Worm (Caenorhabditis elegans) whole organism, young adult: ENCODE data around the gene abu-13.

Experiments
- F52B5.7 ChIP-seq: sonication (generic microtip); optimal IDR thresholded peaks from 2 replicates; lab custom pipeline; 2016; ENCODE audit warnings: mild to moderate bottlenecking, missing genetic modification characterization, missing compliant biosample characterization
- athp-1 ChIP-seq: sonication (generic microtip); optimal IDR thresholded peaks from 2 replicates; lab custom pipeline; 2017; ENCODE audit warnings: mild to moderate bottlenecking, missing genetic modification characterization, missing compliant biosample characterization
- pha-4 ChIP-seq: fragments of 150-350 bp; sonication (generic microtip); optimal IDR thresholded peaks from 2 replicates; lab custom pipeline; 2014; ENCODE audit warnings: missing biosample characterization, missing genetic modification reagents, missing genetic modification characterization
- snpc-1.3 ChIP-seq: sonication (generic microtip); optimal IDR thresholded peaks from 2 replicates; lab custom pipeline; 2017; ENCODE audit warnings: missing genetic modification characterization, mild to moderate bottlenecking, missing compliant biosample characterization, antibody characterized with exemption, moderate library complexity, missing genotype, missing genetic modification reagents; ENCODE audit not compliant: insufficient read depth

DNA sequence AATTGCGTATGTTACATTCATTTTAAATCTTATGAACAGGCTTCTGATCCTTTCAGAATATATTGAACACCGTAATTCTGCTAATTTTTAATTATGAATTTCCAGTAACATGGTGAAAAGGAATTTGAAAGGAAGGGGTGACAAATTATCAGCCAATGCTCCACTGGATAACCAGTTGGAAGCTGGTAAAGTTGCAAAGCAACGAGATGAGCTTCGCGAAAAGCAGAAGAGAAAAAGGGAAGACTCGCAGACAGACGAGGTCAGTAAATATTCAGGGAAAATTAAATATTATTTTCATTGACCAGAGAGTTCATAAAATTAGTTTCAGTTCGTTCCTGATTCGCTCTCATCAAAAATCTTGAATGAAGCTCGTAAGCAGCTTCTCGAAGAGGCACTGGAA lies 13.8 kb downstream of the abu-13 start, which contains the start of gene byn-1:
- TF ChIP-seq athp-1 (tag; lab: Kevin White, UChicago) = peak; percentile 32
- no peak for TF ChIP-seq F52B5.7 (tag; lab: Kevin White, UChicago)
- no peak for TF ChIP-seq pha-4 (tag; lab: Kevin White, UChicago)
- peak; percentile 12 for TF ChIP-seq snpc-1.3 (tag; lab: Kevin White, UChicago)
